Worm (Caenorhabditis elegans) whole organism, young adult: Measurements from ENCODE around the gene srw-117.

Experiments
- B0019.2 ChIP-seq: fragments of 200-800 bp; sonication (Bioruptor generic); conservative IDR thresholded peaks from 2 replicates; pipeline ENCODE4 v1.3.6; 2022; ENCODE audit warnings: missing genetic modification reagents, missing genetic modification characterization, missing compliant biosample characterization
- K12H6.12 ChIP-seq: fragments of 200-800 bp; sonication (Bioruptor generic); optimal IDR thresholded peaks from 2 replicates; lab custom pipeline; 2018; ENCODE audit warnings: mild to moderate bottlenecking, missing genetic modification characterization, missing compliant biosample characterization
- efl-1 ChIP-seq: fragments of 150-350 bp; optimal IDR thresholded peaks from 2 replicates; lab custom pipeline; 2014; ENCODE audit warnings: missing biosample characterization, missing genetic modification reagents, missing genetic modification characterization
- mcd-1 ChIP-seq: fragments of 200-800 bp; sonication (Bioruptor generic); IDR thresholded peaks from 2 replicates; pipeline ENCODE4 v1.3.6; 2022; ENCODE audit warnings: missing genetic modification reagents, missing genetic modification characterization, missing compliant biosample characterization
- pha-4 ChIP-seq: fragments of 150-350 bp; sonication (generic microtip); optimal IDR thresholded peaks from 2 replicates; lab custom pipeline; 2014; ENCODE audit warnings: missing biosample characterization, missing genetic modification reagents, missing genetic modification characterization

ce11 chrV:2971307-2971999 is 11.8 kb downstream of the srw-117 start, which contains the start of gene srw-129:
- TF ChIP-seq mcd-1 (GFP tag; lab: Robert Waterston, UW) (no peak), pha-4 (tag; lab: Kevin White, UChicago) (no peak), B0019.2 (GFP tag; lab: Robert Waterston, UW) (no peak), K12H6.12 (tag; lab: Kevin White, UChicago) (no peak), efl-1 (GFP tag; lab: Kevin White, UChicago) (no peak)
